Fruit fly (Drosophila melanogaster): ENCODE data around the gene CG42822.

- TF ChIP-seq CG34367 (tag; optimal IDR thresholded peaks at IDR 0.05) = no peak
- no peak for TF ChIP-seq CG9948 (tag; optimal IDR thresholded peaks at IDR 0.05)
Observed at dm6 chr3R:17412458-17413127, 1.1 kb upstream of the CG42822 start, which contains the start of gene CG42821.
